Fruit fly (Drosophila melanogaster) S2 (cell line): ENCODE results near the gene CG14543.

Experiments used
- CG8478 ChIP-seq: fragments of >200 bp; optimal IDR thresholded peaks from 2 replicates; lab custom pipeline; 2018
- CTCF ChIP-seq, 2 experiments: fragments of >200 bp; optimal IDR thresholded peaks; 2 replicates each; lab custom pipeline; 2018

- TF ChIP-seq CG8478 (lab: Kevin White, UChicago) (no peak), CTCF (optimal IDR thresholded peaks at IDR 0.05; lab: Kevin White, UChicago) (no peak)
Observed at dm6 chr3R:26034643-26035368, 21.6 kb upstream of the CG14543 start.
